Worm (Caenorhabditis elegans) whole organism, late embryonic: Measurements from ENCODE around the gene srt-14.
"Not testable (repeated sequence)": the region's sequence is repeated elsewhere in the genome, so short reads cannot be mapped to it uniquely, and the experiment has no call there.

Experiments used
- C08G9.2 ChIP-seq: sonication (generic microtip); optimal IDR thresholded peaks from 2 replicates; lab custom pipeline; 2016; ENCODE audit warnings: mild to moderate bottlenecking, missing genetic modification characterization, moderate library complexity, missing compliant biosample characterization
- ceh-14 ChIP-seq: sonication (generic microtip); optimal IDR thresholded peaks from 2 replicates; lab custom pipeline; 2016; ENCODE audit warnings: missing genotype, missing genetic modification characterization, missing compliant biosample characterization
- ceh-48 ChIP-seq: sonication (generic microtip); optimal IDR thresholded peaks from 2 replicates; lab custom pipeline; 2016; ENCODE audit warnings: missing genetic modification characterization, inconsistent platforms, missing compliant biosample characterization
- elt-2 ChIP-seq: sonication (generic microtip); optimal IDR thresholded peaks from 2 replicates; lab custom pipeline; 2016; ENCODE audit warnings: missing genetic modification reagents, missing genetic modification characterization, missing compliant biosample characterization
- fkh-10 ChIP-seq: fragments of 150-350 bp; optimal IDR thresholded peaks from 2 replicates; lab custom pipeline; 2014; ENCODE audit warnings: missing biosample characterization, missing genetic modification reagents, missing genetic modification characterization
- pha-4 ChIP-seq: fragments of 150-350 bp; optimal IDR thresholded peaks from 2 replicates; lab custom pipeline; 2018; ENCODE audit warnings: missing biosample characterization, missing genetic modification reagents, missing genetic modification characterization
- pqm-1 ChIP-seq: sonication (generic microtip); optimal IDR thresholded peaks from 2 replicates; lab custom pipeline; 2016; ENCODE audit warnings: missing genetic modification characterization, missing compliant biosample characterization
- rnt-1 ChIP-seq: sonication (generic microtip); optimal IDR thresholded peaks from 2 replicates; lab custom pipeline; 2016; ENCODE audit warnings: missing genetic modification characterization, missing compliant biosample characterization
- ttx-3 ChIP-seq: sonication (generic microtip); optimal IDR thresholded peaks from 2 replicates; lab custom pipeline; 2016; ENCODE audit warnings: missing genetic modification reagents, missing genetic modification characterization, missing compliant biosample characterization
- unc-3 ChIP-seq, 2 experiments: fragments of 200-800 bp in 1 of 2; sonication (Bioruptor generic) in 1 of 2; sonication (generic microtip) in 1 of 2; conservative IDR thresholded peaks in 1 of 2; optimal IDR thresholded peaks in 1 of 2; 2 replicates each; pipeline versions ENCODE4 v1.3.6 to Lab custom; 2016 to 2022; ENCODE audit warnings: missing compliant biosample characterization in 2 of 2, missing genetic modification characterization in 2 of 2, missing genetic modification reagents in 1 of 2

- TF ChIP-seq unc-3 (GFP tag; conservative IDR thresholded peaks at IDR 0.05; lab: Robert Waterston, UW); unc-3 (tag; optimal IDR thresholded peaks at IDR 0.05; lab: Kevin White, UChicago); ttx-3 (tag; lab: Kevin White, UChicago); elt-2 (tag; lab: Kevin White, UChicago); C08G9.2 (tag; lab: Kevin White, UChicago); ceh-14 (tag; lab: Kevin White, UChicago); pqm-1 (tag; lab: Kevin White, UChicago); rnt-1 (tag; lab: Kevin White, UChicago); ceh-48 (tag; lab: Kevin White, UChicago); fkh-10; pha-4 (tag; lab: Kevin White, UChicago): not testable (repeated sequence)
Observed at ce11 chrV:4271258-4271657, 14.9 kb upstream of the srt-14 start, which contains the start of gene srt-38.
